Worm (Caenorhabditis elegans) whole organism, young adult: ENCODE results near the gene mnk-1.

Experiments used
- C06A6.2 ChIP-seq: fragments of 200-800 bp; sonication (Bioruptor generic); conservative IDR thresholded peaks from 2 replicates; pipeline ENCODE4 v1.3.6; 2022; ENCODE audit warnings: missing genetic modification characterization, missing compliant biosample characterization
- C17E4.6 ChIP-seq: fragments of 200-800 bp; sonication (Bioruptor generic); IDR thresholded peaks from 2 replicates; pipeline ENCODE4 v1.3.6; 2022; ENCODE audit warnings: missing genetic modification reagents, missing genetic modification characterization, missing compliant biosample characterization
- F22D6.2 ChIP-seq: sonication (generic microtip); optimal IDR thresholded peaks from 2 replicates; lab custom pipeline; 2016; ENCODE audit warnings: mild to moderate bottlenecking, missing genetic modification characterization, missing compliant biosample characterization
- F23B12.7 ChIP-seq: sonication (generic microtip); optimal IDR thresholded peaks from 2 replicates; lab custom pipeline; 2017; ENCODE audit warnings: missing genetic modification characterization, mild to moderate bottlenecking, missing compliant biosample characterization, antibody characterized with exemption, moderate library complexity; ENCODE audit not compliant: insufficient read depth
- F33H1.4 ChIP-seq: fragments of 200-800 bp; sonication (Bioruptor generic); IDR thresholded peaks from 2 replicates; pipeline ENCODE4 v1.3.6; 2022; ENCODE audit warnings: missing genetic modification reagents, missing genetic modification characterization, missing compliant biosample characterization
- F57C9.4 ChIP-seq: sonication (generic microtip); optimal IDR thresholded peaks from 2 replicates; lab custom pipeline; 2017; ENCODE audit warnings: mild to moderate bottlenecking, missing genetic modification characterization, missing compliant biosample characterization
- K11D2.4 ChIP-seq: fragments of 200-800 bp; sonication (Bioruptor generic); IDR thresholded peaks from 2 replicates; pipeline ENCODE4 v1.3.6; 2022; ENCODE audit warnings: missing genetic modification reagents, missing genetic modification characterization, missing compliant biosample characterization
- T26A5.8 ChIP-seq: sonication (generic microtip); optimal IDR thresholded peaks from 2 replicates; lab custom pipeline; 2016; ENCODE audit warnings: missing genetic modification characterization, missing compliant biosample characterization
- Y53F4B.3 ChIP-seq: fragments of 200-800 bp; sonication (Bioruptor generic); IDR thresholded peaks from 2 replicates; pipeline ENCODE4 v1.3.6; 2022; ENCODE audit warnings: missing genetic modification reagents, missing genetic modification characterization, missing compliant biosample characterization
- Y56A3A.18 ChIP-seq: fragments of 200-800 bp; sonication (Bioruptor generic); IDR thresholded peaks from 2 replicates; pipeline ENCODE4 v1.3.6; 2022; ENCODE audit warnings: missing genetic modification reagents, missing genetic modification characterization, missing compliant biosample characterization
- ama-1 ChIP-seq, 3 experiments: fragments of 150-350 bp in 1 of 3; sonication (generic microtip) in 2 of 3; optimal IDR thresholded peaks; 2 replicates each; lab custom pipeline; 2014 to 2018; ENCODE audit warnings: missing biosample characterization in 2 of 3, missing genetic modification characterization in 2 of 3, missing genetic modification reagents in 2 of 3
- atf-7 ChIP-seq: sonication (generic microtip); optimal IDR thresholded peaks from 2 replicates; lab custom pipeline; 2017; ENCODE audit warnings: mild to moderate bottlenecking, missing genetic modification characterization, missing compliant biosample characterization
- athp-1 ChIP-seq: sonication (generic microtip); optimal IDR thresholded peaks from 2 replicates; lab custom pipeline; 2017; ENCODE audit warnings: mild to moderate bottlenecking, missing genetic modification characterization, missing compliant biosample characterization
- attf-3 ChIP-seq: fragments of 200-800 bp; sonication (Bioruptor generic); conservative IDR thresholded peaks from 2 replicates; pipeline ENCODE4 v1.3.6; 2022; ENCODE audit warnings: missing genetic modification reagents, missing genetic modification characterization, missing compliant biosample characterization
- attf-6 ChIP-seq: fragments of 200-800 bp; sonication (Bioruptor generic); IDR thresholded peaks from 2 replicates; pipeline ENCODE4 v1.3.6; 2022; ENCODE audit warnings: missing genetic modification reagents, missing genetic modification characterization, missing compliant biosample characterization
- cebp-2 ChIP-seq: fragments of 200-800 bp; sonication (Bioruptor generic); IDR thresholded peaks from 2 replicates; pipeline ENCODE4 v1.3.6; 2022; ENCODE audit warnings: missing genetic modification characterization, missing compliant biosample characterization
- ceh-100 ChIP-seq: fragments of 200-800 bp; sonication (Bioruptor generic); IDR thresholded peaks from 2 replicates; pipeline ENCODE4 v1.3.6; 2022; ENCODE audit warnings: missing genetic modification reagents, missing genetic modification characterization, missing compliant biosample characterization
- ceh-40 ChIP-seq: fragments of 200-800 bp; sonication (Bioruptor generic); IDR thresholded peaks from 2 replicates; pipeline ENCODE4 v1.3.6; 2022; ENCODE audit warnings: missing genetic modification characterization, missing compliant biosample characterization
- ceh-58 ChIP-seq: fragments of 200-800 bp; sonication (Bioruptor generic); IDR thresholded peaks from 2 replicates; pipeline ENCODE4 v1.3.6; 2022; ENCODE audit warnings: missing genetic modification characterization, missing compliant biosample characterization
- ceh-79 ChIP-seq: sonication (generic microtip); optimal IDR thresholded peaks from 2 replicates; lab custom pipeline; 2017; ENCODE audit warnings: mild to moderate bottlenecking, missing genetic modification characterization, missing compliant biosample characterization
- chd-7 ChIP-seq: sonication (generic microtip); optimal IDR thresholded peaks from 2 replicates; lab custom pipeline; 2016; ENCODE audit warnings: mild to moderate bottlenecking, missing genetic modification characterization, moderate library complexity, missing compliant biosample characterization
- die-1 ChIP-seq: sonication (generic microtip); optimal IDR thresholded peaks from 2 replicates; lab custom pipeline; 2016; ENCODE audit warnings: missing genotype, mild to moderate bottlenecking, missing genetic modification characterization, missing compliant biosample characterization
- egl-18 ChIP-seq: fragments of 200-800 bp; sonication (Bioruptor generic); IDR thresholded peaks from 2 replicates; pipeline ENCODE4 v1.3.6; 2022; ENCODE audit warnings: missing genetic modification reagents, missing genetic modification characterization, missing compliant biosample characterization
- fkh-3 ChIP-seq: sonication (generic microtip); optimal IDR thresholded peaks from 2 replicates; lab custom pipeline; 2016; ENCODE audit warnings: mild to moderate bottlenecking, missing genetic modification characterization, missing compliant biosample characterization
- hrde-1 ChIP-seq: sonication (generic microtip); optimal IDR thresholded peaks from 2 replicates; lab custom pipeline; 2016; ENCODE audit warnings: missing genetic modification characterization, mild to moderate bottlenecking, missing compliant biosample characterization, moderate library complexity, missing genotype, missing genetic modification reagents, borderline replicate concordance
- lag-1 ChIP-seq: fragments of 200-800 bp; sonication (Bioruptor generic); IDR thresholded peaks from 2 replicates; pipeline ENCODE4 v1.3.6; 2022; ENCODE audit warnings: missing genetic modification reagents, missing genetic modification characterization, missing compliant biosample characterization
- let-526 ChIP-seq: fragments of 200-800 bp; sonication (Bioruptor generic); IDR thresholded peaks from 2 replicates; pipeline ENCODE4 v1.3.6; 2022; ENCODE audit warnings: missing genetic modification reagents, missing genetic modification characterization, missing compliant biosample characterization
- lin-26 ChIP-seq: fragments of 200-800 bp; sonication (Bioruptor generic); IDR thresholded peaks from 2 replicates; pipeline ENCODE4 v1.3.6; 2022; ENCODE audit warnings: missing genetic modification reagents, missing genetic modification characterization, missing compliant biosample characterization
- lin-35 ChIP-seq, 3 experiments: fragments of 150-350 bp in 2 of 3; sonication (generic microtip) in 1 of 3; optimal IDR thresholded peaks; 2 replicates each; lab custom pipeline; 2014 to 2018; ENCODE audit warnings: missing biosample characterization in 3 of 3, missing genetic modification characterization in 3 of 3, missing genetic modification reagents in 3 of 3
- lir-1 ChIP-seq: fragments of 200-800 bp; sonication (Bioruptor generic); conservative IDR thresholded peaks from 2 replicates; pipeline ENCODE4 v1.3.6; 2022; ENCODE audit warnings: missing genetic modification reagents, missing genetic modification characterization, missing compliant biosample characterization
- lsl-1 ChIP-seq: fragments of 200-800 bp; sonication (Bioruptor generic); optimal IDR thresholded peaks from 2 replicates; lab custom pipeline; 2018; ENCODE audit warnings: mild to moderate bottlenecking, missing genetic modification characterization, moderate library complexity, missing compliant biosample characterization
- mel-28 ChIP-seq: sonication (generic microtip); optimal IDR thresholded peaks from 2 replicates; lab custom pipeline; 2016; ENCODE audit warnings: borderline replicate concordance, mild to moderate bottlenecking, missing genetic modification characterization, missing compliant biosample characterization
- mes-4 ChIP-seq: sonication (generic microtip); optimal IDR thresholded peaks from 2 replicates; lab custom pipeline; 2016; ENCODE audit warnings: missing genotype, missing genetic modification characterization, missing compliant biosample characterization
- nfyb-1 ChIP-seq: fragments of 200-800 bp; sonication (Bioruptor generic); IDR thresholded peaks from 2 replicates; pipeline ENCODE4 v1.3.6; 2022; ENCODE audit warnings: missing genetic modification reagents, missing genetic modification characterization, missing compliant biosample characterization
- nhr-120 ChIP-seq: fragments of 200-800 bp; sonication (Bioruptor generic); IDR thresholded peaks from 2 replicates; pipeline ENCODE4 v1.3.6; 2022; ENCODE audit warnings: missing genetic modification characterization, missing compliant biosample characterization
- nhr-27 ChIP-seq: fragments of 200-800 bp; sonication (Bioruptor generic); optimal IDR thresholded peaks from 2 replicates; lab custom pipeline; 2018; ENCODE audit warnings: mild to moderate bottlenecking, missing genetic modification characterization, moderate library complexity, missing compliant biosample characterization
- nhr-80 ChIP-seq: sonication (generic microtip); optimal IDR thresholded peaks from 2 replicates; lab custom pipeline; 2016; ENCODE audit warnings: missing genetic modification characterization, missing compliant biosample characterization
- nhr-90 ChIP-seq: sonication (generic microtip); optimal IDR thresholded peaks from 2 replicates; lab custom pipeline; 2016; ENCODE audit warnings: missing genotype, mild to moderate bottlenecking, missing genetic modification characterization, missing compliant biosample characterization
- repo-1 ChIP-seq: sonication (generic microtip); optimal IDR thresholded peaks from 2 replicates; lab custom pipeline; 2017; ENCODE audit warnings: mild to moderate bottlenecking, missing genetic modification characterization, missing compliant biosample characterization
- rpc-1 ChIP-seq, 2 experiments: fragments of 150-350 bp in 1 of 2; sonication (generic microtip) in 1 of 2; optimal IDR thresholded peaks; 2 replicates each; lab custom pipeline; 2014 to 2018; ENCODE audit warnings: missing biosample characterization in 1 of 2, missing genetic modification characterization in 1 of 2, missing genetic modification reagents in 1 of 2, missing genotype in 1 of 2
- unc-130 ChIP-seq: sonication (generic microtip); optimal IDR thresholded peaks from 2 replicates; lab custom pipeline; 2016; ENCODE audit warnings: missing genetic modification reagents, missing genetic modification characterization, missing compliant biosample characterization
- zfh-2 ChIP-seq: fragments of 200-800 bp; sonication (Bioruptor generic); conservative IDR thresholded peaks from 2 replicates; pipeline ENCODE4 v1.3.6; 2022; ENCODE audit warnings: missing genetic modification reagents, missing genetic modification characterization, missing compliant biosample characterization
- ztf-22 ChIP-seq: fragments of 200-800 bp; sonication (Bioruptor generic); optimal IDR thresholded peaks from 2 replicates; lab custom pipeline; 2018; ENCODE audit warnings: mild to moderate bottlenecking, missing genetic modification characterization, moderate library complexity, missing compliant biosample characterization
- ztf-25 ChIP-seq: fragments of 200-800 bp; sonication (Bioruptor generic); IDR thresholded peaks from 2 replicates; pipeline ENCODE4 v1.3.6; 2022; ENCODE audit warnings: missing genetic modification reagents, missing genetic modification characterization, missing compliant biosample characterization
- ztf-26 ChIP-seq: sonication (generic microtip); optimal IDR thresholded peaks from 2 replicates; lab custom pipeline; 2017; ENCODE audit warnings: missing genetic modification characterization, missing compliant biosample characterization
- ztf-28 ChIP-seq: fragments of 200-800 bp; sonication (Bioruptor generic); IDR thresholded peaks from 2 replicates; pipeline ENCODE4 v1.3.6; 2022; ENCODE audit warnings: missing genetic modification reagents, missing genetic modification characterization, missing compliant biosample characterization
- ztf-3 ChIP-seq: fragments of 200-800 bp; sonication (Bioruptor generic); optimal IDR thresholded peaks from 2 replicates; lab custom pipeline; 2018; ENCODE audit warnings: mild to moderate bottlenecking, missing genetic modification characterization, missing compliant biosample characterization
- ztf-6 ChIP-seq: fragments of 200-800 bp; sonication (Bioruptor generic); IDR thresholded peaks from 2 replicates; pipeline ENCODE4 v1.3.6; 2022; ENCODE audit warnings: missing genetic modification reagents, missing genetic modification characterization, missing compliant biosample characterization

The mnk-1 gene

DNA sequence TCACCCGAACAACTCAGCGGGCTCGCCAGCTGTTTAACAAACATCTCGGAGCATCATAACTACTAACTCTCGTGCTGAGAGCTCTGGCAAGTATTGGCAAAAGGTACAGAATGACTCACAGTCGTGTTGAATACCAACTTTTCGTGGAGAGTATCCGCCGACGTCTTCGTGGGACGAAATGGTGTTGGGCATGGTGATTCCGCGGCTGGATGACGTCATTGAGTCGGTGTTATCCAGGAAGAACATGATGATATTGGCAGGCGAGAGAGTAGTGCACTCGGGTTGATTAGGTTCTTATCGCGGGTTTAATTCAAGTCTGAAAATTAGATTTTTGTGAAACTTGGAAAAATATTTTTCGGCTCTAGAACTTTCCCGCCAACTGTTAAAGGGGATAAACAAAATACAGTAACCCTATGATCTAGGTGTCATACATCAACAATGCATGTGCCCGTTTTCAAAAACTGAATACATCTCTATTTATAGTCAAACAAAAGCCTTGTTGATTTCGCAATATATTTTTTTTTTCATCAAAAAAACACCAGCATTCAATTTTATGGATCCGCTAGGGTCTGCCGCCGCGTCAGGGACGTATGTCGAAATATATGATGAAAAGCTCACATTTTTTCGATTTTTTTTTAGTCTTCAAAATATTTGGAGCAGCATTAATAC, 1.3 kb downstream of the mnk-1 start (continued):
- no peak for TF ChIP-seq lir-1 (GFP tag; lab: Robert Waterston, UW)
- peak; percentile 48 for TF ChIP-seq ztf-26 (tag; lab: Kevin White, UChicago)
- no peak for TF ChIP-seq egl-18 (GFP tag; lab: Robert Waterston, UW)
- no peak for TF ChIP-seq lsl-1
- TF ChIP-seq die-1 (tag; lab: Kevin White, UChicago), result no peak
- no peak for TF ChIP-seq ceh-79 (tag; lab: Kevin White, UChicago)
- no peak for TF ChIP-seq lin-26 (GFP tag; lab: Robert Waterston, UW)
- TF ChIP-seq Y53F4B.3 (GFP tag; lab: Robert Waterston, UW), result no peak
- TF ChIP-seq F57C9.4 (tag; lab: Kevin White, UChicago), result no peak
- TF ChIP-seq F23B12.7 (tag; lab: Kevin White, UChicago), result no peak
- no peak for TF ChIP-seq C17E4.6
- no peak for TF ChIP-seq rpc-1 (optimal IDR thresholded peaks at IDR 0.05; lab: Kevin White, UChicago)
- no peak for TF ChIP-seq rpc-1 (tag; optimal IDR thresholded peaks at IDR 0.05; lab: Kevin White, UChicago)
- TF ChIP-seq repo-1 (tag; lab: Kevin White, UChicago), result peak; percentile 49
- TF ChIP-seq C06A6.2 (GFP tag; lab: Robert Waterston, UW), result no peak
- no peak for TF ChIP-seq mel-28 (tag; lab: Kevin White, UChicago)
- TF ChIP-seq let-526 (GFP tag; lab: Robert Waterston, UW), result no peak
- TF ChIP-seq ztf-22, result no peak
- TF ChIP-seq chd-7, result peak; percentile 5
- no peak for TF ChIP-seq mes-4
- 0 out of 2 replicates have a peak, but pooled peaks have one; percentile 8 for TF ChIP-seq K11D2.4
- TF ChIP-seq lin-35 (GFP tag; optimal IDR thresholded peaks at IDR 0.05; lab: Kevin White, UChicago), result no peak
- TF ChIP-seq lag-1 (GFP tag; lab: Robert Waterston, UW), result no peak
- 0 out of 2 replicates have a peak, but pooled peaks have one; percentile 9 for TF ChIP-seq zfh-2 (GFP tag; lab: Robert Waterston, UW)
- TF ChIP-seq ceh-100 (GFP tag; lab: Robert Waterston, UW), result no peak
- TF ChIP-seq nhr-80 (tag; lab: Kevin White, UChicago), result no peak
- no peak for TF ChIP-seq ztf-25 (GFP tag; lab: Robert Waterston, UW)
- TF ChIP-seq F33H1.4, result no peak
- TF ChIP-seq nfyb-1 (GFP tag; lab: Robert Waterston, UW), result peak; percentile 53; the same call in 1 of the 2 replicates
- no peak for TF ChIP-seq hrde-1 (tag; lab: Kevin White, UChicago)
- TF ChIP-seq ceh-40 (GFP tag; lab: Robert Waterston, UW), result no peak
- no peak for TF ChIP-seq T26A5.8 (tag; lab: Kevin White, UChicago)
- no peak for TF ChIP-seq F22D6.2 (tag; lab: Kevin White, UChicago)
- no peak for TF ChIP-seq ztf-28 (GFP tag; lab: Robert Waterston, UW)
- TF ChIP-seq nhr-120, result no peak
- no peak for TF ChIP-seq ztf-3
- no peak for TF ChIP-seq ztf-6 (GFP tag; lab: Robert Waterston, UW)
- peak; percentile 7; the same call in 1 of the 2 replicates for TF ChIP-seq Y56A3A.18 (GFP tag; lab: Robert Waterston, UW)
- peak; percentile 3 for TF ChIP-seq fkh-3 (tag; lab: Kevin White, UChicago)
- no peak for TF ChIP-seq unc-130 (GFP tag; lab: Kevin White, UChicago)
- TF ChIP-seq attf-3 (GFP tag; lab: Robert Waterston, UW), result no peak
- no peak for TF ChIP-seq ceh-58 (GFP tag; lab: Robert Waterston, UW)
- no peak for TF ChIP-seq nhr-27 (tag; lab: Kevin White, UChicago)
- peak; percentile 65 for TF ChIP-seq atf-7 (tag; lab: Kevin White, UChicago)
- no peak for TF ChIP-seq athp-1 (tag; lab: Kevin White, UChicago)
- no peak for TF ChIP-seq nhr-90 (tag; lab: Kevin White, UChicago)
- peak; percentile 46 for TF ChIP-seq ama-1 (optimal IDR thresholded peaks at IDR 0.05; lab: Kevin White, UChicago)
- TF ChIP-seq ama-1 (GFP tag; optimal IDR thresholded peaks at IDR 0.05; lab: Kevin White, UChicago), result no peak
- TF ChIP-seq cebp-2 (GFP tag; lab: Robert Waterston, UW), result no peak
- no peak for TF ChIP-seq attf-6 (GFP tag; lab: Robert Waterston, UW)
